Fruit fly (Drosophila melanogaster): ENCODE results near the gene Ho.

- no peak for TF ChIP-seq h (optimal IDR thresholded peaks at IDR 0.05)
- TF ChIP-seq psq (optimal IDR thresholded peaks at IDR 0.05): no peak
- no peak for TF ChIP-seq Myc (optimal IDR thresholded peaks at IDR 0.05)
- no peak for TF ChIP-seq ttk (optimal IDR thresholded peaks at IDR 0.05)
Observed at dm6 chr3R:11669017-11669953, 10.3 kb upstream of the Ho start.

Measured in Kc167 (cell line).